Worm (Caenorhabditis elegans): ENCODE measurements around the gene D1046.18.

DNA sequence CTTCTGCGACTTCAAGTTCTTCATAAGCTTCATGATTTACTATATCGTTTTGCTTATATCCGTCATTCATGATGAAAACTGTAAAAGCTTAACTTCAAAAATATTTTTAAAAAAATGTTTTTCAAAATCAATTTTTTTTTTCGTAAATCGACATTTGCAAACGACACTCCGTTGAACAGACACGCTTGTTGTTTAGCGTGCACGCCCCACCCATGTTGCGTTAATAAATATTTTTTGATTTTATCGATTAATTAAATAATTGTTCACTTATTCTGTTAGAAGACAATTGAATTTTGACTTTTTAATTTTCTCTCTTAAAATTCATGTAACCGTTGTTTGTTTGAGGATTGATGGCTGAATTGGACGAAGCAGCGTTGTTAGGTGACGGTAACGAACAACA, 4.1 kb upstream of the D1046.18 start, which contains the start of the genes D1046.2 and cfim-2:
- TF ChIP-seq F13H6.1 (tag; optimal IDR thresholded peaks at IDR 0.05) (no peak), ztf-16 (tag; optimal IDR thresholded peaks at IDR 0.05) (no peak), eyg-1 (tag; optimal IDR thresholded peaks at IDR 0.05) (no peak), dve-1 (tag; optimal IDR thresholded peaks at IDR 0.05) (no peak), tbx-2 (tag; optimal IDR thresholded peaks at IDR 0.05) (no peak), odd-2 (tag; optimal IDR thresholded peaks at IDR 0.05) (no peak), ama-1 (optimal IDR thresholded peaks at IDR 0.05) (no peak), ttx-3 (tag; optimal IDR thresholded peaks at IDR 0.05) (no peak), fkh-10 (GFP tag; optimal IDR thresholded peaks at IDR 0.05) (no peak), nhr-11 (tag; optimal IDR thresholded peaks at IDR 0.05) (no peak), hlh-15 (tag; optimal IDR thresholded peaks at IDR 0.05) (no peak), fkh-6 (tag; optimal IDR thresholded peaks at IDR 0.05) (no peak), ahr-1 (tag; optimal IDR thresholded peaks at IDR 0.05) (no peak)
